Fruit fly (Drosophila melanogaster) whole organism, embryonic: ENCODE data around the gene msopa.

Experiments
- BEAF-32 ChIP-seq: fragments of 200-800 bp; sonication (Bioruptor generic); optimal IDR thresholded peaks from 3 replicates; lab custom pipeline; 2017; ENCODE audit warnings: missing biosample characterization, missing genetic modification characterization, mild to moderate bottlenecking, moderate library complexity, missing genetic modification reagents
- Bdp1 ChIP-seq: fragments of 200-800 bp; sonication (Bioruptor generic); optimal IDR thresholded peaks from 3 replicates; lab custom pipeline; 2016; ENCODE audit warnings: missing biosample characterization, missing genetic modification characterization
- CG10543 ChIP-seq: fragments of 200-800 bp; sonication (Bioruptor generic); optimal IDR thresholded peaks from 3 replicates; lab custom pipeline; 2017; ENCODE audit warnings: missing biosample characterization, mild to moderate bottlenecking, missing genetic modification characterization, moderate library complexity
- CG11085 ChIP-seq: fragments of 200-800 bp; sonication (Bioruptor generic); IDR thresholded peaks from 2 replicates; pipeline ENCODE4 v1.3.6; 2022; ENCODE audit warnings: missing biosample characterization, missing genetic modification characterization
- CG11398 ChIP-seq: fragments of 200-800 bp; sonication (Bioruptor generic); optimal IDR thresholded peaks from 2 replicates; lab custom pipeline; 2016; ENCODE audit warnings: missing biosample characterization, missing genetic modification characterization
- CG12391 ChIP-seq: fragments of 200-800 bp; sonication (Bioruptor generic); optimal IDR thresholded peaks from 3 replicates; lab custom pipeline; 2018; ENCODE audit warnings: missing biosample characterization, mild to moderate bottlenecking, missing genetic modification characterization, moderate library complexity
- CG2116 ChIP-seq: fragments of 200-800 bp; sonication (Bioruptor generic); optimal IDR thresholded peaks from 3 replicates; lab custom pipeline; 2018; ENCODE audit warnings: missing biosample characterization, mild to moderate bottlenecking, missing genetic modification characterization
- CG2678 ChIP-seq: fragments of 200-800 bp; sonication (Bioruptor generic); optimal IDR thresholded peaks from 3 replicates; lab custom pipeline; 2019; ENCODE audit warnings: missing biosample characterization, mild to moderate bottlenecking, missing genetic modification characterization, moderate library complexity
- CG33213 ChIP-seq: fragments of 200-800 bp; sonication (Bioruptor generic); optimal IDR thresholded peaks from 3 replicates; lab custom pipeline; 2016; ENCODE audit warnings: missing biosample characterization, missing genetic modification characterization
- CG42726 ChIP-seq: fragments of 200-800 bp; sonication (Bioruptor generic); IDR thresholded peaks from 2 replicates; pipeline ENCODE4 v1.3.6; 2022; ENCODE audit warnings: missing biosample characterization, missing genetic modification characterization; ENCODE audit not compliant: partially characterized antibody
- CG43689 ChIP-seq: fragments of 200-800 bp; sonication (Bioruptor generic); IDR thresholded peaks from 2 replicates; pipeline ENCODE4 v1.3.6; 2022; ENCODE audit warnings: missing biosample characterization, missing genetic modification characterization
- CG6175 ChIP-seq: fragments of 200-800 bp; sonication (Bioruptor generic); IDR thresholded peaks from 3 replicates; pipeline ENCODE4 v1.3.6; 2022; ENCODE audit warnings: missing biosample characterization, missing genetic modification characterization
- CG6683 ChIP-seq: fragments of 200-800 bp; sonication (Bioruptor generic); optimal IDR thresholded peaks from 2 replicates; lab custom pipeline; 2017; ENCODE audit warnings: missing biosample characterization, mild to moderate bottlenecking, missing genetic modification characterization, missing genetic modification reagents
- Camta ChIP-seq: fragments of 200-800 bp; sonication (Bioruptor generic); optimal IDR thresholded peaks from 2 replicates; lab custom pipeline; 2016; ENCODE audit warnings: missing biosample characterization, missing genetic modification characterization
- Chrac-16 ChIP-seq: fragments of 200-800 bp; sonication (Bioruptor generic); optimal IDR thresholded peaks from 3 replicates; lab custom pipeline; 2016; ENCODE audit warnings: missing biosample characterization, missing genetic modification characterization
- CkIIα-i1 ChIP-seq: fragments of 200-800 bp; sonication (Bioruptor generic); IDR thresholded peaks from 2 replicates; pipeline ENCODE4 v1.3.6; 2022; ENCODE audit warnings: missing biosample characterization, missing genetic modification characterization
- D19B ChIP-seq: fragments of 200-800 bp; sonication (Bioruptor generic); optimal IDR thresholded peaks from 2 replicates; lab custom pipeline; 2017; ENCODE audit warnings: missing biosample characterization, mild to moderate bottlenecking, missing genetic modification characterization
- Dek ChIP-seq: fragments of 200-800 bp; sonication (Bioruptor generic); optimal IDR thresholded peaks from 3 replicates; lab custom pipeline; 2019; ENCODE audit warnings: missing biosample characterization, mild to moderate bottlenecking, missing genetic modification characterization, moderate library complexity
- Dll ChIP-seq: fragments of 200-800 bp; sonication (Bioruptor generic); IDR thresholded peaks from 4 replicates; pipeline ENCODE4 v1.3.6; 2022; ENCODE audit warnings: missing biosample characterization, missing genetic modification characterization; ENCODE audit not compliant: partially characterized antibody
- GATAe ChIP-seq: fragments of 200-800 bp; sonication (Bioruptor generic); conservative IDR thresholded peaks from 2 replicates; pipeline ENCODE4 v1.3.6; 2022; ENCODE audit warnings: missing biosample characterization, missing genetic modification characterization
- HLH3B ChIP-seq: fragments of 200-800 bp; sonication (Bioruptor generic); IDR thresholded peaks from 2 replicates; pipeline ENCODE4 v1.3.6; 2022; ENCODE audit warnings: missing biosample characterization, missing genetic modification characterization
- MTF-1 ChIP-seq: fragments of 200-800 bp; sonication (Bioruptor generic); optimal IDR thresholded peaks from 2 replicates; lab custom pipeline; 2018; ENCODE audit warnings: missing biosample characterization, mild to moderate bottlenecking, missing genetic modification characterization, borderline replicate concordance
- ap ChIP-seq: fragments of 200-800 bp; sonication (Bioruptor generic); IDR thresholded peaks from 2 replicates; pipeline ENCODE4 v1.3.6; 2022; ENCODE audit warnings: missing biosample characterization, missing genetic modification characterization
- bigmax ChIP-seq: fragments of 200-800 bp; sonication (Bioruptor generic); optimal IDR thresholded peaks from 2 replicates; lab custom pipeline; 2018; ENCODE audit warnings: missing biosample characterization, mild to moderate bottlenecking, missing genetic modification characterization
- cg ChIP-seq: fragments of 200-800 bp; sonication (Bioruptor generic); optimal IDR thresholded peaks from 3 replicates; lab custom pipeline; 2019; ENCODE audit warnings: missing biosample characterization, mild to moderate bottlenecking, missing genetic modification characterization, moderate library complexity
- dati ChIP-seq: fragments of 200-800 bp; sonication (Bioruptor generic); IDR thresholded peaks from 2 replicates; pipeline ENCODE4 v1.3.6; 2022; ENCODE audit warnings: missing biosample characterization, missing genetic modification characterization
- dmrt99B ChIP-seq: fragments of 200-800 bp; sonication (Bioruptor generic); optimal IDR thresholded peaks from 2 replicates; lab custom pipeline; 2018; ENCODE audit warnings: missing biosample characterization, mild to moderate bottlenecking, missing genetic modification characterization, moderate library complexity
- eve ChIP-seq, 2 experiments: fragments of >200 bp; optimal IDR thresholded peaks; 2 replicates each; lab custom pipeline; 2017; ENCODE audit warnings: missing biosample characterization in 2 of 2, missing genetic modification characterization in 2 of 2
- grn ChIP-seq: fragments of 200-800 bp; sonication (Bioruptor generic); optimal IDR thresholded peaks from 3 replicates; lab custom pipeline; 2017; ENCODE audit warnings: missing biosample characterization, missing genetic modification characterization
- insv ChIP-seq, 2 experiments: fragments of 200-800 bp; sonication (Bioruptor generic); optimal IDR thresholded peaks; 3 replicates each; lab custom pipeline; 2016 to 2018; ENCODE audit warnings: missing biosample characterization in 2 of 2, missing genetic modification characterization in 2 of 2
- ken ChIP-seq: fragments of 200-800 bp; sonication (Bioruptor generic); IDR thresholded peaks from 3 replicates; pipeline ENCODE4 v1.3.6; 2022; ENCODE audit warnings: missing biosample characterization, missing genetic modification characterization
- lilli ChIP-seq: fragments of 200-800 bp; sonication (Bioruptor generic); optimal IDR thresholded peaks from 3 replicates; lab custom pipeline; 2016; ENCODE audit warnings: missing biosample characterization, missing genetic modification characterization
- lov ChIP-seq, 2 experiments: fragments of 200-800 bp in 1 of 2; fragments of >200 bp in 1 of 2; sonication (Bioruptor generic) in 1 of 2; IDR thresholded peaks in 1 of 2; optimal IDR thresholded peaks in 1 of 2; 2 replicates in 1 of 2; 3 replicates in 1 of 2; pipeline versions ENCODE4 v1.3.6 to Lab custom; 2017 to 2022; ENCODE audit warnings: missing biosample characterization in 1 of 2, missing genetic modification characterization in 1 of 2
- maf-S ChIP-seq: fragments of 200-800 bp; sonication (Bioruptor generic); optimal IDR thresholded peaks from 2 replicates; lab custom pipeline; 2016; ENCODE audit warnings: missing biosample characterization, missing genetic modification characterization
- nerfin-2 ChIP-seq: fragments of 200-800 bp; sonication (Bioruptor generic); IDR thresholded peaks from 2 replicates; pipeline ENCODE4 v1.3.6; 2022; ENCODE audit warnings: missing biosample characterization, missing genetic modification characterization; ENCODE audit not compliant: partially characterized antibody
- nom ChIP-seq: fragments of 200-800 bp; sonication (Bioruptor generic); optimal IDR thresholded peaks from 2 replicates; lab custom pipeline; 2017; ENCODE audit warnings: missing biosample characterization, missing genetic modification characterization, mild to moderate bottlenecking, moderate library complexity, missing genetic modification reagents
- oc ChIP-seq: fragments of 200-800 bp; sonication (Bioruptor generic); optimal IDR thresholded peaks from 2 replicates; lab custom pipeline; 2018; ENCODE audit warnings: missing biosample characterization, mild to moderate bottlenecking, missing genetic modification characterization, moderate library complexity
- odd ChIP-seq: fragments of 200-800 bp; sonication (Bioruptor generic); optimal IDR thresholded peaks from 2 replicates; lab custom pipeline; 2017; ENCODE audit warnings: missing biosample characterization, mild to moderate bottlenecking, missing genetic modification characterization
- peb ChIP-seq: fragments of 200-800 bp; sonication (Bioruptor generic); IDR thresholded peaks from 2 replicates; pipeline ENCODE4 v1.3.6; 2022; ENCODE audit warnings: missing biosample characterization, missing genetic modification characterization
- ro ChIP-seq: fragments of 200-800 bp; sonication (Bioruptor generic); IDR thresholded peaks from 2 replicates; pipeline ENCODE4 v1.3.6; 2022; ENCODE audit warnings: missing biosample characterization, missing genetic modification characterization
- run ChIP-seq: fragments of 200-800 bp; sonication (Bioruptor generic); optimal IDR thresholded peaks from 3 replicates; lab custom pipeline; 2018; ENCODE audit warnings: missing biosample characterization, mild to moderate bottlenecking, missing genetic modification characterization
- sc ChIP-seq, 3 experiments: fragments of >200 bp in 2 of 3; fragments of 200-800 bp in 1 of 3; sonication (Bioruptor generic) in 1 of 3; optimal IDR thresholded peaks; 2 replicates in 2 of 3; 3 replicates in 1 of 3; lab custom pipeline; 2017; ENCODE audit warnings: mild to moderate bottlenecking in 1 of 3, missing biosample characterization in 1 of 3, missing genetic modification characterization in 1 of 3, missing genetic modification reagents in 1 of 3
- sd ChIP-seq: fragments of 200-800 bp; sonication (Bioruptor generic); optimal IDR thresholded peaks from 3 replicates; lab custom pipeline; 2018; ENCODE audit warnings: missing biosample characterization, mild to moderate bottlenecking, missing genetic modification characterization, moderate library complexity
- tio ChIP-seq: fragments of 200-800 bp; sonication (Bioruptor generic); optimal IDR thresholded peaks from 2 replicates; lab custom pipeline; 2017; ENCODE audit warnings: missing biosample characterization, missing genetic modification characterization, inconsistent platforms
- tll ChIP-seq, 2 experiments: fragments of 200-800 bp in 1 of 2; fragments of >200 bp in 1 of 2; sonication (Bioruptor generic) in 1 of 2; optimal IDR thresholded peaks; 2 replicates each; lab custom pipeline; 2017 to 2019; ENCODE audit warnings: missing biosample characterization in 2 of 2, missing genetic modification characterization in 2 of 2, mild to moderate bottlenecking in 1 of 2, moderate library complexity in 1 of 2
- ttk ChIP-seq: fragments of 200-800 bp; sonication (Bioruptor generic); IDR thresholded peaks from 2 replicates; pipeline ENCODE4 v2.1.2; 2022; ENCODE audit warnings: missing biosample characterization, missing genetic modification characterization
- usp ChIP-seq: fragments of >200 bp; optimal IDR thresholded peaks from 2 replicates; lab custom pipeline; 2017; ENCODE audit warnings: missing biosample characterization, missing genetic modification characterization
- yki ChIP-seq: fragments of >200 bp; optimal IDR thresholded peaks from 3 replicates; lab custom pipeline; 2018
- zen ChIP-seq: fragments of 200-800 bp; sonication (Bioruptor generic); optimal IDR thresholded peaks from 3 replicates; lab custom pipeline; 2018; ENCODE audit warnings: missing biosample characterization, mild to moderate bottlenecking, missing genetic modification characterization, moderate library complexity

Gene msopa

DNA sequence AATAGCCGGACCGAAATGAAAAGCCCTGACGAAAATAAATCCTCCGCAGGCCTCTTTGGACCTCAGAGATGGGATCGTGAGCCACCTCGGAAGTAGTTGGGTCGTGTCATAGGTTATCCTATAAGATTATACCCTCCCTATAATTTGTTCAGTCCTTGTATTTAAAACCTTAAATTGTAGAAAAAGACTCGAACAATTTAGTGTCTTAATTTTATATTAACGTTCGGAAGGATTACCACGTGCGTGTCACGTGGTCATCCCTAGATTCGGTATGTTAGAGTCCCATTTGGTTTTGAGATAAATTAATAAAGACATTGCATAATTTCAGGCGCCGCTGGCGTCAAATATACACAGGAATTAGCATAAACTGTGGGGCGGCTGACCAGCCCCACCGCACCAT lies 4.5 kb upstream of the msopa start (continued):
- TF ChIP-seq cg (GFP tag; lab: Kevin White, UChicago): no peak
- no peak for TF ChIP-seq CG11085 (GFP tag; lab: Robert Waterston, UW)
- peak; percentile 44 for TF ChIP-seq CG33213 (GFP tag; lab: Kevin White, UChicago)
- TF ChIP-seq D19B (GFP tag; lab: Kevin White, UChicago): no peak
- peak; percentile 74 for TF ChIP-seq BEAF-32 (GFP tag; lab: Kevin White, UChicago)
- no peak for TF ChIP-seq CG43689
- no peak for TF ChIP-seq CkIIα-i1
- TF ChIP-seq ttk (GFP tag; lab: Robert Waterston, UW): 0 out of 2 replicates have a peak, but pooled peaks have one; percentile 35
- no peak for TF ChIP-seq CG6175 (GFP tag; lab: Robert Waterston, UW)
- no peak for TF ChIP-seq ro (GFP tag; lab: Robert Waterston, UW)
- no peak for TF ChIP-seq Bdp1 (GFP tag; lab: Kevin White, UChicago)
- TF ChIP-seq CG2678 (tag; lab: Kevin White, UChicago): peak; percentile 52
- TF ChIP-seq Dek (tag; lab: Kevin White, UChicago): peak; percentile 30
- TF ChIP-seq eve (GFP tag; optimal IDR thresholded peaks at IDR 0.05; lab: Kevin White, UChicago): no peak
- peak; percentile 43 for TF ChIP-seq dmrt99B (tag; lab: Kevin White, UChicago)
- TF ChIP-seq Camta (GFP tag; lab: Kevin White, UChicago): peak; percentile 34
- TF ChIP-seq sc (optimal IDR thresholded peaks at IDR 0.05; lab: Kevin White, UChicago): no peak
- no peak for TF ChIP-seq sc (GFP tag; optimal IDR thresholded peaks at IDR 0.05; lab: Kevin White, UChicago)
- TF ChIP-seq sd (tag; lab: Kevin White, UChicago): no peak
- peak; percentile 25 for TF ChIP-seq odd (GFP tag; lab: Kevin White, UChicago)
- no peak for TF ChIP-seq bigmax (GFP tag; lab: Kevin White, UChicago)
- TF ChIP-seq oc (tag; lab: Kevin White, UChicago): peak; percentile 12
- no peak; the same call in 1 of the 2 replicates for TF ChIP-seq CG42726 (GFP tag; lab: Robert Waterston, UW)
- TF ChIP-seq grn (GFP tag; lab: Kevin White, UChicago): no peak
- TF ChIP-seq usp (GFP tag; lab: Kevin White, UChicago): no peak
- TF ChIP-seq MTF-1: no peak
- no peak for TF ChIP-seq CG6683 (GFP tag; lab: Kevin White, UChicago)
- TF ChIP-seq tll (GFP tag; optimal IDR thresholded peaks at IDR 0.05; lab: Kevin White, UChicago): no peak
- peak; percentile 71 for TF ChIP-seq CG12391 (tag; lab: Kevin White, UChicago)
- no peak; the same call in 2 of the 3 replicates for TF ChIP-seq ken (GFP tag; lab: Robert Waterston, UW)
- peak; percentile 35 for TF ChIP-seq tio (GFP tag; lab: Kevin White, UChicago)
- no peak for TF ChIP-seq CG10543 (GFP tag; lab: Kevin White, UChicago)
- peak; percentile 14 for TF ChIP-seq maf-S
- TF ChIP-seq Chrac-16: peak; percentile 64
- TF ChIP-seq GATAe (GFP tag; lab: Robert Waterston, UW): no peak
- no peak for TF ChIP-seq lov (optimal IDR thresholded peaks at IDR 0.05; lab: Kevin White, UChicago)
- no peak; the same call in 1 of the 3 replicates for TF ChIP-seq lov (GFP tag; IDR thresholded peaks at IDR 0.05; lab: Robert Waterston, UW)
- no peak for TF ChIP-seq yki (lab: Kevin White, UChicago)
- TF ChIP-seq insv (GFP tag; optimal IDR thresholded peaks at IDR 0.05; lab: Kevin White, UChicago): no peak
- peak; percentile 96 for TF ChIP-seq Dll
- peak; percentile 56; the same call in 1 of the 2 replicates for TF ChIP-seq HLH3B (GFP tag; lab: Robert Waterston, UW)
- TF ChIP-seq CG11398 (GFP tag; lab: Kevin White, UChicago): peak; percentile 11
- no peak for TF ChIP-seq dati
- TF ChIP-seq nerfin-2 (GFP tag; lab: Robert Waterston, UW): peak; percentile 60; the same call in 1 of the 2 replicates
- 0 out of 2 replicates have a peak, but pooled peaks have one; percentile 38 for TF ChIP-seq ap (GFP tag; lab: Robert Waterston, UW)
- no peak for TF ChIP-seq nom (GFP tag; lab: Kevin White, UChicago)
- peak; percentile 37 for TF ChIP-seq CG2116 (GFP tag; lab: Kevin White, UChicago)
- peak; percentile 68 for TF ChIP-seq lilli
- TF ChIP-seq peb (GFP tag; lab: Robert Waterston, UW): no peak
- no peak for TF ChIP-seq run (tag; lab: Kevin White, UChicago)
- TF ChIP-seq zen (tag; lab: Kevin White, UChicago): peak; percentile 34
